Fruit fly (Drosophila melanogaster) whole organism, adult: Measurements from ENCODE around the gene Ace.

Source experiments
- CG12768 ChIP-seq: fragments of 200-800 bp; sonication (Bioruptor generic); optimal IDR thresholded peaks from 2 replicates; lab custom pipeline; 2017; ENCODE audit warnings: missing biosample characterization, missing genetic modification characterization, mild to moderate bottlenecking, moderate library complexity, missing genetic modification reagents
- Crg-1 ChIP-seq: fragments of 200-800 bp; sonication (Bioruptor generic); optimal IDR thresholded peaks from 2 replicates; lab custom pipeline; 2016; ENCODE audit warnings: missing biosample characterization, missing genetic modification characterization
- Mnt ChIP-seq: fragments of 200-800 bp; sonication (Bioruptor generic); optimal IDR thresholded peaks from 2 replicates; lab custom pipeline; 2016; ENCODE audit warnings: missing biosample characterization, mild to moderate bottlenecking, missing genetic modification characterization
- cnc ChIP-seq, 2 experiments: fragments of >200 bp; optimal IDR thresholded peaks; 2 replicates each; lab custom pipeline; 2017
- kay ChIP-seq: fragments of 200-800 bp; sonication (Bioruptor generic); peaks from one replicate; lab custom pipeline; 2016; ENCODE audit warnings: missing biosample characterization, missing genetic modification characterization, borderline replicate concordance
- toe ChIP-seq: fragments of 200-800 bp; sonication (Bioruptor generic); optimal IDR thresholded peaks from 2 replicates; lab custom pipeline; 2016; ENCODE audit warnings: missing biosample characterization, missing genetic modification characterization

- TF ChIP-seq Mnt (GFP tag; lab: Kevin White, UChicago) (no peak), cnc (optimal IDR thresholded peaks at IDR 0.05; lab: Kevin White, UChicago) (no peak), kay (GFP tag; lab: Kevin White, UChicago) (no peak), Crg-1 (no peak), toe (GFP tag; lab: Kevin White, UChicago) (no peak), CG12768 (no peak)
These were observed 47.3 kb upstream of the Ace start for dm6 chr3R:13306595-13306994.
